Fruit fly (Drosophila melanogaster): ENCODE data around the gene CG17207.
A peak's percentile ranks its signal among the peaks of the same experiment; 100 is the strongest.

CG17207 gene

DNA sequence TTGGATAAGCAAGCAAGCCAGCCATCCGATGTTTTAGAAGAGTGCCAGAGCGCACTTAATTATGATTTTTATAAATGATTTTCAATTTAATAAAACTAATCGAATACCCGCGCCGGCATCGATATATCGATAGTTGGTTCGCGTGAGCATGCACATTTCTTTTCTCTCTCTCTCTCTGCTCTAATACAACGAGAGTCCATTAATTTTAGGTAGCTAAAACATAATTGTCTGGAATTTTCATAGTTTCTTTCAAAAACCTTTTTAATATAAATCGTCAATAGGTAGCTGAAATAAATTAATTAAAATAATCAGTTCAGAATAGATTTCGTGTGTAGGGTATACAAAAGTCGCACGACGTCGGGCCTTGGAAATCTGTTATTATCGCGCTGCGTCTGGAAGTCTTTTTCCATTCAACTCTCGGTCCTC, 10.0 kb upstream of the CG17207 start, which contains the start of gene CG18549 (continued):
- TF ChIP-seq Mio (GFP tag; optimal IDR thresholded peaks at IDR 0.05), result peak; percentile 95
- peak; percentile 100 for TF ChIP-seq sage (GFP tag; optimal IDR thresholded peaks at IDR 0.05)

DNA sequence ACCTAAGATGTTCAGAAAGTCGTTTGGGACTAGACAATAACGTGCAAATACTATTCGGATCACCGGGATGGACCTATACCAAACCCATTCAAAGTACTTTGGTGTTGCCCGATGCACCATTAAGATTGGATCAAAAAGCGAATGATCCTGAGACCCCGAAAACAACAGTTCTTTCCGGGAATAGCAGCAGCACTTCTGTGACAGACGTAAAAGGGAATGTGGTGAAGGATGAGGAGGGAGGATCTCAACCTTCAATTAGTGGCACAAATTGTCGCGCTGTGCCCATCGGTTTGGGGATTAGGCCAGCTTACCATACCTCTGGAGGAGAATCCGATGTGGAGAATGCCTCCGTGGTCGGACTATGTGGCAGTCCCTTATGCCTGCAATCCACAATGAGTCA, 9.4 kb upstream of the CG17207 start:
- TF ChIP-seq Vsx2 (GFP tag; optimal IDR thresholded peaks at IDR 0.05; ENCODE audit: partially characterized antibody) (no peak), Dif (GFP tag; optimal IDR thresholded peaks at IDR 0.05; ENCODE audit: partially characterized antibody) (no peak), usp (GFP tag; optimal IDR thresholded peaks at IDR 0.05) (no peak)

- TF ChIP-seq Dif (GFP tag; optimal IDR thresholded peaks at IDR 0.05; ENCODE audit: partially characterized antibody) (no peak), usp (GFP tag; optimal IDR thresholded peaks at IDR 0.05) (no peak), Vsx2 (GFP tag; optimal IDR thresholded peaks at IDR 0.05; ENCODE audit: partially characterized antibody) (no peak), sage (GFP tag; optimal IDR thresholded peaks at IDR 0.05) (no peak), sv (GFP tag; optimal IDR thresholded peaks at IDR 0.05) (no peak), N (GFP tag; optimal IDR thresholded peaks at IDR 0.05) (no peak), br (GFP tag; optimal IDR thresholded peaks at IDR 0.05) (no peak), CrebA (GFP tag; optimal IDR thresholded peaks at IDR 0.05; ENCODE audit: borderline replicate concordance) (no peak), ey (GFP tag; optimal IDR thresholded peaks at IDR 0.05) (no peak), Jra (GFP tag; optimal IDR thresholded peaks at IDR 0.05) (no peak), Abd-B (GFP tag; optimal IDR thresholded peaks at IDR 0.05) (no peak), CG9705 (GFP tag; optimal IDR thresholded peaks at IDR 0.05) (no peak), Myc (optimal IDR thresholded peaks at IDR 0.05) (no peak), tai (GFP tag; optimal IDR thresholded peaks at IDR 0.05) (no peak), CG32264 (GFP tag; optimal IDR thresholded peaks at IDR 0.05) (no peak), Hr78 (GFP tag; optimal IDR thresholded peaks at IDR 0.05) (no peak), HLH106 (tag; optimal IDR thresholded peaks at IDR 0.05) (no peak), foxo (GFP tag; optimal IDR thresholded peaks at IDR 0.05) (no peak), Hr83 (GFP tag; optimal IDR thresholded peaks at IDR 0.05; ENCODE audit: poor library complexity, severe bottlenecking) (no peak)
Measured at dm6 chr3R:12447353-12447752, 8.4 kb upstream of the CG17207 start, which contains the start of gene vrs. vrs (plus strand) TSS chr3R:12447653.

DNA sequence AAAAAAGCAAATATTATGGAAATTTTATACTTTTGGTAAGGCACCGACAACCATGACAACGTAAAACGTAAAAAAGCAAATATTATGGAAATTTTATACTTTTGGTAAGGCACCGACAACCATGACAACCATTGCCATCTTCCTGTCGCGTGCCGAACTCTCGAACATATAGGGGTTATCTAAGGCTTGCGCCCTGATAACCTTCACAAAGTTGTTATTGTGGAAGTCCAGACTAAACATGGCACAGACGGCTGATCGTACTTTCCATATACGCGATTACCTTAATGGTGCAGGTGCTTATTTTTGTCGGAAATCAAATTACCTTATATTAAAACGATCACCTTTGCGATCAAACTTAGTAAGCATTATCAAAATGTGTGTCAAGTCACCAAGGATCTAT, 6.5 kb upstream of the CG17207 start:
- no peak for TF ChIP-seq Mio (GFP tag; optimal IDR thresholded peaks at IDR 0.05)
- TF ChIP-seq Rel (GFP tag; optimal IDR thresholded peaks at IDR 0.05), result no peak
- TF ChIP-seq Rel (tag; optimal IDR thresholded peaks at IDR 0.05), result peak; percentile 14
- TF ChIP-seq h (GFP tag; optimal IDR thresholded peaks at IDR 0.05), result peak; percentile 43

DNA sequence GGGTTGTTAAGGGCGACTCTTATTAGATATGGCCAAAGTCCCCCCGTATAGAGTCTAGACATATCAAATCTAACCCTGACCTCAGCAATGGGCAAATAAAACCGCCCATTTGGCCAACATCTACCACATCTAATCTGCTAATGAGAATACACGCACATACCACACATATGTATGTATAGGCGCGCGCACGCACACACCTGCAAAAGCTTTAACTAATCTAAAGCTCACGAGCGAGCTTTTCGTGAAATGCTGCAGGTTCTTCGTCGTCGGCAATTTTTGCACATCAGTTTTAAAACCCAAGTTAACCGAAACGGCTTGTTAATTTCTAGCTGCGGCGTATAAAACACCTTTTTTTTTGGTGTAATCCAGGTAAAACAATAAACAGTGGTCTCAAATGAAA, 4.8 kb upstream of the CG17207 start:
- no peak for TF ChIP-seq CG32264 (GFP tag; optimal IDR thresholded peaks at IDR 0.05)
- TF ChIP-seq Rel (GFP tag; optimal IDR thresholded peaks at IDR 0.05), result no peak
- TF ChIP-seq Rel (tag; optimal IDR thresholded peaks at IDR 0.05), result peak; percentile 12
- TF ChIP-seq N (GFP tag; optimal IDR thresholded peaks at IDR 0.05), result no peak
- TF ChIP-seq lola (GFP tag; optimal IDR thresholded peaks at IDR 0.05), result peak; percentile 58
- TF ChIP-seq Hr83 (GFP tag; optimal IDR thresholded peaks at IDR 0.05; ENCODE audit: poor library complexity, severe bottlenecking), result peak; percentile 20

DNA sequence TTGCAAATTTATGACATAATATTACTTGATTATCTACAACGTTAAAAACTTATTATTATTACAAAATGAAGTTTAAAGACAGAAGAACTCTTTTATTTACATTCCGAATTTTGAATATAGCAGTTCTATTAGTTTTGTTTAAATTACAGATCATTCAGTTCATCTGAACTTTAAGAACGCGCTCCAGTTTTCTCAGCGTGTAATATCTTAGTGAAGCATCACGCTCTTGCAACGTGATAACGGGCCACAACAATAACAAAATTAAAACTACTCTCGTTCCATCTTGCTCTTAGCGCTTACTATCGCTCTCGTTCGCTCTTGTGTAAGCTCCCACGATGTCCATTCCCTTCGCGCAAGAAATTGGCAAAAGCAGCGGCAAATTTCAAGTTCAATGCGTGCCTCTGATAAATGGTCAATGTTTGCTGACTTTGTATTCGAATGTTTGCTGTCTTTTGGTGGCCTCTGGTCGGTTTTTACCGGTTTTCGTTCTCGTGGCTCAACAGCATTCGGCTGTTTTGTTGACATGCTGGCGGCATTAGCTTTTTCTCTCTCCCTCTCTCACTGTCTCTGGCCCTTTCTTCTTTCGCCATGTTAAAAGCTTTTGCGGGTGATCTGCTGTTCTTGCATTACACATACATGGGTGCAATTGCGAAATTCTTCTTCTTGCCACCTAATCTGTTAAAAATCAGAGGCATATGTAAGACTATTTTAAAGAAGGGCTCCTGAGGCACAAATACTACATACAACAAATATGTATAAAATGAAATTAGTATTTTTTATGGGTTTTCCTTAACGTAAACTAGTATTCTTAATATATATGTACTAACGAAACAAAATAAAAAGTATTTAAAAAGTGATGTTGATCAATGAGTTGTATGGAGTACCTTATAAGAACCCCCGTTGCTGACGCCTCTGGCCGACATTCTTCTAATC, 3.9 kb upstream of the CG17207 start:
- TF ChIP-seq CG32264 (GFP tag; optimal IDR thresholded peaks at IDR 0.05) (no peak), Dfd (GFP tag; optimal IDR thresholded peaks at IDR 0.05) (no peak), rgr (GFP tag; optimal IDR thresholded peaks at IDR 0.05) (peak; percentile 82), Sp1 (GFP tag; optimal IDR thresholded peaks at IDR 0.05) (peak; percentile 84), dsf (GFP tag; optimal IDR thresholded peaks at IDR 0.05; ENCODE audit: borderline replicate concordance) (peak; percentile 28), pan (optimal IDR thresholded peaks at IDR 0.05) (no peak), tai (GFP tag; optimal IDR thresholded peaks at IDR 0.05) (peak; percentile 51), Dif (GFP tag; optimal IDR thresholded peaks at IDR 0.05; ENCODE audit: partially characterized antibody) (peak; percentile 11), Myc (optimal IDR thresholded peaks at IDR 0.05) (no peak), dmrt93B (GFP tag; optimal IDR thresholded peaks at IDR 0.05) (peak; percentile 44), Mio (GFP tag; optimal IDR thresholded peaks at IDR 0.05) (no peak), foxo (GFP tag; optimal IDR thresholded peaks at IDR 0.05) (peak in 1 of 2 experiments; percentile 82), usp (GFP tag; optimal IDR thresholded peaks at IDR 0.05) (no peak), Hr83 (GFP tag; optimal IDR thresholded peaks at IDR 0.05; ENCODE audit: poor library complexity, severe bottlenecking) (peak; percentile 56), HLH106 (tag; optimal IDR thresholded peaks at IDR 0.05) (peak; percentile 79), Rel (GFP tag; optimal IDR thresholded peaks at IDR 0.05) (no peak), Rel (tag; optimal IDR thresholded peaks at IDR 0.05) (no peak), woc (GFP tag; optimal IDR thresholded peaks at IDR 0.05) (peak; percentile 37), h (GFP tag; optimal IDR thresholded peaks at IDR 0.05) (peak; percentile 90), Hnf4 (GFP tag; optimal IDR thresholded peaks at IDR 0.05) (peak; percentile 38), Jra (GFP tag; optimal IDR thresholded peaks at IDR 0.05) (peak; percentile 63), jim (GFP tag; optimal IDR thresholded peaks at IDR 0.05) (no peak), ey (GFP tag; optimal IDR thresholded peaks at IDR 0.05) (peak; percentile 68), GATAd (GFP tag; optimal IDR thresholded peaks at IDR 0.05) (no peak), OdsH (GFP tag; optimal IDR thresholded peaks at IDR 0.05) (peak; percentile 83), CG9705 (GFP tag; optimal IDR thresholded peaks at IDR 0.05) (peak; percentile 45), psq (GFP tag; optimal IDR thresholded peaks at IDR 0.05) (peak; percentile 72), sv (GFP tag; optimal IDR thresholded peaks at IDR 0.05) (no peak)

All from whole organism, wandering third instar larva.